Worm (Caenorhabditis elegans): Measurements from ENCODE around the gene kqt-3.

The kqt-3 gene

DNA sequence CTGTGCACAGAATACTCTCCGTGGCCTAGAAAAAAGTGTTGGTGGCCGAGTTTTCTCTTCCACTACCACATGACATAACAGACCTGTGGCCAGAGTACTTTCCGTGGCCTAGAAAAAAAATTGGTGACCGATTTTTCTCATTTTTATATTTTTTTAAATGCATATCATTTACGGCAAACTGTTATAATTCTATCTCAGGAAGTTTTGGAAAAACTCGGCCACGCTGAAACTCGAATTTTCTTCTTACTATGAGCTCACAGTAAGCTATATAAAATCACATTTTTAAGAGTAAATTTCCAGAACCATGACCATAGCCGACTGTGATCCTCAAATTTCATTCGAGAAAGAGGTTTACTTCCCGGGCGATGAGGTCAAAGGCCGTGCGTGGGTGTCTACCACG lies 55.9 kb downstream of the kqt-3 start, which contains the start of gene arrd-14:
Gene arrd-14 (plus strand): TSS at position 301 of the 400 bp plus-strand sequence.
- TF ChIP-seq snu-23 (GFP tag; optimal IDR thresholded peaks at IDR 0.05) (no peak), grh-1 (GFP tag; IDR thresholded peaks at IDR 0.05) (no peak), nhr-19 (GFP tag; conservative IDR thresholded peaks at IDR 0.05) (no peak), mab-9 (GFP tag; IDR thresholded peaks at IDR 0.05) (no peak), dsc-1 (tag; optimal IDR thresholded peaks at IDR 0.05) (no peak), fkh-4 (tag; optimal IDR thresholded peaks at IDR 0.05; ENCODE audit: borderline replicate concordance) (no peak), egl-27 (tag; optimal IDR thresholded peaks at IDR 0.05) (no peak), nhr-12 (tag; optimal IDR thresholded peaks at IDR 0.05) (no peak), hlh-17 (GFP tag; optimal IDR thresholded peaks at IDR 0.05; ENCODE audit: borderline replicate concordance) (no peak), nhr-84 (tag; optimal IDR thresholded peaks at IDR 0.05) (no peak), ztf-11 (tag; optimal IDR thresholded peaks at IDR 0.05) (no peak), ztf-4 (tag; optimal IDR thresholded peaks at IDR 0.05) (no peak), egl-13 (tag; optimal IDR thresholded peaks at IDR 0.05) (no peak), aly-2 (tag; optimal IDR thresholded peaks at IDR 0.05) (no peak), nhr-76 (tag; optimal IDR thresholded peaks at IDR 0.05) (no peak), alr-1 (tag; optimal IDR thresholded peaks at IDR 0.05; ENCODE audit: borderline replicate concordance) (no peak), nhr-77 (tag; optimal IDR thresholded peaks at IDR 0.05) (no peak), lir-3 (tag; optimal IDR thresholded peaks at IDR 0.05; ENCODE audit: poor library complexity) (no peak), zag-1 (tag; optimal IDR thresholded peaks at IDR 0.05) (no peak), nhr-71 (tag; optimal IDR thresholded peaks at IDR 0.05) (no peak)

DNA sequence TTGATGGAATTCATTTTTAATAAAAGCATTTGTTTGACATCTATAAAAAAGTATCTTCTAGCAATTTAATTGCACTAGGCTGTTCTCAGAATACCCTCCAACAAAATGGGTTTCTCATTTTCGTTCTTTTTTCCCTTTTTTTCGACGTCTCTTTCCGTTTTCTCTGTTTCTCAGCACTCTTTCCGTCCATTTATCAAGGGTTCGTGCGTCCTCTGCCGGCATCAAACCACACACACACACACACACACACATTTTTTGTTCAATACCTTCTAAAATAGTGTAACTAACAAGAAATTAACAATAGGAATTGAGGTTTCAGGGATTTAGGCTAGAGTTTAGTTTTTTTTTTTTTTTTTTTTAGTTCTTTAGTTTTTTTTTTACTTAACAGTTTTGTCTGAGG lies 60.1 kb downstream of the kqt-3 start:
- TF ChIP-seq skn-1 (tag; optimal IDR thresholded peaks at IDR 0.05) (peak; percentile 6), snpc-4 (tag; optimal IDR thresholded peaks at IDR 0.05) (no peak), lsy-2 (tag; optimal IDR thresholded peaks at IDR 0.05) (peak in 1 of 2 experiments; percentile 26), alr-1 (tag; optimal IDR thresholded peaks at IDR 0.05; ENCODE audit: borderline replicate concordance) (no peak), blmp-1 (tag; optimal IDR thresholded peaks at IDR 0.05) (peak; percentile 74), nhr-71 (tag; optimal IDR thresholded peaks at IDR 0.05) (peak; percentile 60), nhr-85 (tag) (peak; percentile 59), efl-1 (optimal IDR thresholded peaks at IDR 0.05) (no peak), efl-1 (GFP tag; optimal IDR thresholded peaks at IDR 0.05 in 1 of 2) (peak in 1 of 2 experiments; percentile 82), lin-14 (GFP tag; optimal IDR thresholded peaks at IDR 0.05) (peak; percentile 75)

DNA sequence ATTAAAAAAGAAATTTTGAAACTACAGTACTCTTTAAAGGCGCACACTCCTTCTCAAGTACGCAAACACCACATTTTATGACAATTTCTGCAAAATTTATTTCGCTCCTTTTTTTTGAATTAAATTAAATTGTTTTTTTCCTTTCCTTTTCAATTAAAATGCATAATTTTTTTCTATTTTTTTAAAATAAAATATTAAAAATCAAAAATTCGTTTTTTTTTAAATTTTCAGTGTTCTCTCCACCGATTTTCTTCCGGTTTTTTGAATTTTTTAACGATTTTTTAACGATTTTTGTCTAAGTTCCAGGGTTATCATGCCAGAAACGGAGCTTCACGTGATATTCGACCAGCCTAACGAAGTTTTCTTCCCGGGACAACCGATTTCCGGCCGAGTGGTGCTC lies 62.0 kb downstream of the kqt-3 start, which contains the start of gene arrd-13:
Gene arrd-13 (plus strand): TSS at position 301 of the 400 bp plus-strand sequence.
- TF ChIP-seq grh-1 (GFP tag; IDR thresholded peaks at IDR 0.05): no peak
- TF ChIP-seq tlp-1 (tag; optimal IDR thresholded peaks at IDR 0.05): no peak
- no peak for TF ChIP-seq hlh-17 (GFP tag; optimal IDR thresholded peaks at IDR 0.05; ENCODE audit: borderline replicate concordance)
- TF ChIP-seq lin-35 (GFP tag; optimal IDR thresholded peaks at IDR 0.05): no peak
- no peak for TF ChIP-seq C04F5.9 (tag; optimal IDR thresholded peaks at IDR 0.05)
- no peak for TF ChIP-seq nhr-237 (tag; optimal IDR thresholded peaks at IDR 0.05)
- TF ChIP-seq nhr-85 (tag): no peak
- TF ChIP-seq alr-1 (tag; optimal IDR thresholded peaks at IDR 0.05; ENCODE audit: borderline replicate concordance): no peak
- TF ChIP-seq nhr-71 (tag; optimal IDR thresholded peaks at IDR 0.05): no peak
- no peak for TF ChIP-seq aly-2 (tag; optimal IDR thresholded peaks at IDR 0.05)
- TF ChIP-seq unc-30 (tag; optimal IDR thresholded peaks at IDR 0.05): no peak
- TF ChIP-seq dsc-1 (tag; optimal IDR thresholded peaks at IDR 0.05): no peak
- no peak for TF ChIP-seq ztf-4 (tag; optimal IDR thresholded peaks at IDR 0.05)
- no peak for TF ChIP-seq zip-4 (GFP tag; optimal IDR thresholded peaks at IDR 0.05)
- no peak for TF ChIP-seq lin-15B (tag; optimal IDR thresholded peaks at IDR 0.05)
- no peak for TF ChIP-seq pax-3 (tag; optimal IDR thresholded peaks at IDR 0.05)
- no peak for TF ChIP-seq egl-27 (tag; optimal IDR thresholded peaks at IDR 0.05)
- no peak for TF ChIP-seq mef-2 (tag; optimal IDR thresholded peaks at IDR 0.05)
